Worm (Caenorhabditis elegans): ENCODE data around the gene F25B3.4.
"Not testable (repeated sequence)": the region's sequence is repeated elsewhere in the genome, so short reads cannot be mapped to it uniquely, and the experiment has no call there.

DNA sequence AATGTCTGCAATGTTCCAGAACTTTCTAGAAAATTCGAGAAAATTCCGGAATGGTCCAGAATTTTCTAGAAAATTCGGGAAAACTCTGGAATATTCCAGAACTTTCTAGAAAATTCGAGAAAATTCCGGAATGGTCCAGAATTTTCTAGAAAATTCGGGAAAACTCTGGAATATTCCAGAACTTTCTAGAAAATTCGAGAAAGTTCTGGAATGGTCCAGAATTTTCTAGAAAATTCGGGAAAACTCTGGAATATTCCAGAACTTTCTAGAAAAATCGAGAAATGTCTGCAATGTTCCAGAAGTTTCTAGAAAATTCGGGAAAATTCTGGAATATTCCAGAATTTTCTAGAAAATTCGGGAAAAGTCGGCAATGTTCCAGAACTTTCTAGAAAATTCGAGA is 34.9 kb upstream of the F25B3.4 start:
- 0 out of 2 replicates have a peak, but pooled peaks have one; percentile 47 for TF ChIP-seq pes-1 (GFP tag; IDR thresholded peaks at IDR 0.05)
- TF ChIP-seq ets-7 (tag; optimal IDR thresholded peaks at IDR 0.05); hnd-1 (tag; optimal IDR thresholded peaks at IDR 0.05); tbx-11 (GFP tag; IDR thresholded peaks at IDR 0.05); ama-1 (optimal IDR thresholded peaks at IDR 0.05); flt-1 (GFP tag; IDR thresholded peaks at IDR 0.05); ceh-36 (tag; optimal IDR thresholded peaks at IDR 0.05); tra-4 (tag; optimal IDR thresholded peaks at IDR 0.05); tbx-37 (GFP tag; conservative IDR thresholded peaks at IDR 0.05); F13C5.2 (tag; optimal IDR thresholded peaks at IDR 0.05); hmg-4 (GFP tag; optimal IDR thresholded peaks at IDR 0.05): not testable (repeated sequence)

Data from whole organism, early embryonic.